Worm (Caenorhabditis elegans): ENCODE data around the gene nlp-101.

nlp-101 gene

DNA sequence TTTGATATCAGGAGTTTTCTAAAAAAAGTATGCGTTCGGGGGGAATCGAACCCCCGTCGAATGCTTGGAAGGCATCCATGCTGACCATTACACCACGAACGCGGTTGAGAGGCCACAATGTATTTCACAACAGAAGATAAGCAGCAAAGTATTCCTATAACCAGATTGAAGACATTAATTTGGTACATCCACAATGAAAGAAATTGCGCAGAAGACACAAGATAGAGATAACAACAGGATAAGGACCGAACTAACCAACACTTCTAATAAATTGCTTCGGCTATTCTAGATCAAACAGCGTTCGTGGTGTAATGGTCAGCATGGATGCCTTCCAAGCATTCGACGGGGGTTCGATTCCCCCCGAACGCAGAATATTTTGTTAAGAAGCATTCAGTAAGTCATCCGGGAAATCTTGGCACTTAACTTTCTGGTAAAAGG is 44.4 kb upstream of the nlp-101 start:
- TF ChIP-seq rpc-1 (optimal IDR thresholded peaks at IDR 0.05) = peak; percentile 95
- TF ChIP-seq rpc-1 (tag; optimal IDR thresholded peaks at IDR 0.05) = peak; percentile 95
- no peak for TF ChIP-seq K12H6.12 (tag; optimal IDR thresholded peaks at IDR 0.05)
- no peak for TF ChIP-seq akir-1 (GFP tag; optimal IDR thresholded peaks at IDR 0.05)
- no peak for TF ChIP-seq nhr-27 (tag; optimal IDR thresholded peaks at IDR 0.05)
- TF ChIP-seq tbp1 (GFP tag; optimal IDR thresholded peaks at IDR 0.05) = peak; percentile 89
- TF ChIP-seq lsy-27 (tag; optimal IDR thresholded peaks at IDR 0.05; ENCODE audit: borderline replicate concordance, insufficient read depth) = no peak
- TF ChIP-seq nfya-1 (tag; optimal IDR thresholded peaks at IDR 0.05; ENCODE audit: borderline replicate concordance, insufficient read depth) = no peak
- TF ChIP-seq tbx-9 (tag; optimal IDR thresholded peaks at IDR 0.05; ENCODE audit: borderline replicate concordance) = no peak
- peak; percentile 84 for TF ChIP-seq lin-26 (GFP tag; IDR thresholded peaks at IDR 0.05)
- no peak for TF ChIP-seq dpff-1 (tag; optimal IDR thresholded peaks at IDR 0.05)
- no peak for TF ChIP-seq hlh-12 (tag; optimal IDR thresholded peaks at IDR 0.05)
- no peak for TF ChIP-seq ztf-3 (GFP tag; optimal IDR thresholded peaks at IDR 0.05)
- TF ChIP-seq hlh-26 (GFP tag; conservative IDR thresholded peaks at IDR 0.05) = no peak
- TF ChIP-seq mxl-1 (tag; optimal IDR thresholded peaks at IDR 0.05) = peak; percentile 63
- TF ChIP-seq B0019.2 (GFP tag; conservative IDR thresholded peaks at IDR 0.05) = no peak
- peak; percentile 79 for TF ChIP-seq dox-1 (GFP tag; IDR thresholded peaks at IDR 0.05)
- no peak for TF ChIP-seq ceh-58 (GFP tag; IDR thresholded peaks at IDR 0.05)
- TF ChIP-seq lag-1 (GFP tag; IDR thresholded peaks at IDR 0.05) = no peak
- TF ChIP-seq bed-1 (GFP tag; IDR thresholded peaks at IDR 0.05) = 0 out of 2 replicates have a peak, but pooled peaks have one; percentile 9
- no peak for TF ChIP-seq F23B12.7 (tag; optimal IDR thresholded peaks at IDR 0.05; ENCODE audit: insufficient read depth)
- TF ChIP-seq snpc-3.4 (tag; optimal IDR thresholded peaks at IDR 0.05) = peak; percentile 74
- peak; percentile 27 for TF ChIP-seq ceh-27 (GFP tag; optimal IDR thresholded peaks at IDR 0.05)
- peak; percentile 76; the same call in 1 of the 2 replicates for TF ChIP-seq nfyb-1 (GFP tag; IDR thresholded peaks at IDR 0.05)
- TF ChIP-seq nhr-179 (tag; optimal IDR thresholded peaks at IDR 0.05) = no peak
- TF ChIP-seq efl-1 (GFP tag; optimal IDR thresholded peaks at IDR 0.05) = peak; percentile 6
- peak; percentile 42; the same call in 1 of the 2 replicates for TF ChIP-seq K11D2.4 (GFP tag; IDR thresholded peaks at IDR 0.05)
- no peak for TF ChIP-seq F57C9.4 (tag; optimal IDR thresholded peaks at IDR 0.05)
- TF ChIP-seq B0035.1 (tag; optimal IDR thresholded peaks at IDR 0.05) = peak; percentile 59
- peak; percentile 47 for TF ChIP-seq T07F8.4 (tag; optimal IDR thresholded peaks at IDR 0.05)
- peak; percentile 76 for TF ChIP-seq nhr-90 (tag; optimal IDR thresholded peaks at IDR 0.05)
- TF ChIP-seq ztf-26 (tag; optimal IDR thresholded peaks at IDR 0.05) = peak; percentile 52
- TF ChIP-seq ama-1 (optimal IDR thresholded peaks at IDR 0.05) = no peak
- peak in 1 of 2 experiments; percentile 44 for TF ChIP-seq ama-1 (GFP tag; optimal IDR thresholded peaks at IDR 0.05)
- TF ChIP-seq let-526 (GFP tag; IDR thresholded peaks at IDR 0.05) = no peak
- no peak for TF ChIP-seq F37B4.10 (GFP tag; IDR thresholded peaks at IDR 0.05)
- no peak for TF ChIP-seq xnd-1 (tag; optimal IDR thresholded peaks at IDR 0.05)
- TF ChIP-seq ceh-79 (tag; optimal IDR thresholded peaks at IDR 0.05) = peak; percentile 41
- peak; percentile 28 for TF ChIP-seq hrde-1 (tag; optimal IDR thresholded peaks at IDR 0.05; ENCODE audit: borderline replicate concordance)
- TF ChIP-seq C06A6.2 (GFP tag; conservative IDR thresholded peaks at IDR 0.05) = no peak
- no peak; the same call in 1 of the 2 replicates for TF ChIP-seq B0336.3 (GFP tag; IDR thresholded peaks at IDR 0.05)
- TF ChIP-seq ets-4 (GFP tag; optimal IDR thresholded peaks at IDR 0.05) = no peak
- peak; percentile 17 for TF ChIP-seq T26A5.8 (tag; optimal IDR thresholded peaks at IDR 0.05)
- TF ChIP-seq madf-3 (GFP tag; IDR thresholded peaks at IDR 0.05) = no peak
- no peak for TF ChIP-seq hsf-1 (GFP tag; IDR thresholded peaks at IDR 0.05)
- TF ChIP-seq F52B5.7 (tag; optimal IDR thresholded peaks at IDR 0.05) = peak; percentile 72
- no peak for TF ChIP-seq bed-2 (GFP tag; IDR thresholded peaks at IDR 0.05)
- peak; percentile 71; the same call in 1 of the 2 replicates for TF ChIP-seq ztf-25 (GFP tag; IDR thresholded peaks at IDR 0.05)
- TF ChIP-seq egl-44 (GFP tag; IDR thresholded peaks at IDR 0.05) = no peak
- peak; percentile 23 for TF ChIP-seq attf-5 (GFP tag; optimal IDR thresholded peaks at IDR 0.05)
